Worm (Caenorhabditis elegans) whole organism, mixed stage, embryonic: ENCODE results near the gene F46H5.11.

Source experiments
- M03D4.4 ChIP-seq: sonication (generic microtip); optimal IDR thresholded peaks from 2 replicates; lab custom pipeline; 2017; ENCODE audit warnings: mild to moderate bottlenecking, missing genetic modification characterization, missing compliant biosample characterization
- ceh-83 ChIP-seq: fragments of 200-800 bp; sonication (Bioruptor generic); optimal IDR thresholded peaks from 2 replicates; lab custom pipeline; 2018; ENCODE audit warnings: mild to moderate bottlenecking, missing genetic modification characterization, missing compliant biosample characterization
- ces-1 ChIP-seq: fragments of 150-350 bp; optimal IDR thresholded peaks from 2 replicates; lab custom pipeline; 2014; ENCODE audit warnings: missing biosample characterization, missing genetic modification reagents, missing genetic modification characterization
- flh-1 ChIP-seq: fragments of 200-800 bp; sonication (Bioruptor generic); optimal IDR thresholded peaks from 2 replicates; lab custom pipeline; 2018; ENCODE audit warnings: mild to moderate bottlenecking, missing genetic modification characterization, moderate library complexity, missing compliant biosample characterization
- ham-2 ChIP-seq: fragments of 200-800 bp; sonication (Bioruptor generic); optimal IDR thresholded peaks from 2 replicates; lab custom pipeline; 2018; ENCODE audit warnings: mild to moderate bottlenecking, missing genetic modification characterization, missing compliant biosample characterization
- hlh-1 ChIP-seq: fragments of 150-350 bp; optimal IDR thresholded peaks from 2 replicates; lab custom pipeline; 2014; ENCODE audit warnings: missing biosample characterization, missing genetic modification reagents, missing genetic modification characterization
- mls-2 ChIP-seq: sonication (generic microtip); optimal IDR thresholded peaks from 2 replicates; lab custom pipeline; 2016; ENCODE audit warnings: mild to moderate bottlenecking, missing genetic modification characterization, moderate library complexity, missing compliant biosample characterization
- nhr-76 ChIP-seq: sonication (generic microtip); optimal IDR thresholded peaks from 2 replicates; lab custom pipeline; 2017; ENCODE audit warnings: missing biosample characterization, missing genetic modification characterization
- snpc-4 ChIP-seq: fragments of 150-350 bp; optimal IDR thresholded peaks from 2 replicates; lab custom pipeline; 2014; ENCODE audit warnings: missing biosample characterization, missing genetic modification characterization
- sptf-1 ChIP-seq: sonication (generic microtip); optimal IDR thresholded peaks from 2 replicates; lab custom pipeline; 2017; ENCODE audit warnings: mild to moderate bottlenecking, missing genetic modification characterization, moderate library complexity, missing compliant biosample characterization
- unc-120 ChIP-seq: sonication (generic microtip); optimal IDR thresholded peaks from 2 replicates; lab custom pipeline; 2017; ENCODE audit warnings: missing genetic modification characterization, missing compliant biosample characterization; ENCODE audit not compliant: poor library complexity, severe bottlenecking
- unc-62 ChIP-seq: fragments of 150-350 bp; optimal IDR thresholded peaks from 2 replicates; lab custom pipeline; 2014; ENCODE audit warnings: missing biosample characterization, missing genetic modification reagents, missing genetic modification characterization
- zip-8 ChIP-seq: fragments of 150-350 bp; optimal IDR thresholded peaks from 2 replicates; lab custom pipeline; 2014; ENCODE audit warnings: missing biosample characterization, missing genetic modification characterization

The F46H5.11 gene

ce11 chrX:7225028-7225427, 46.8 kb downstream of the F46H5.11 start:
- TF ChIP-seq nhr-76 (tag; lab: Kevin White, UChicago): no peak
- no peak for TF ChIP-seq snpc-4 (tag; lab: Kevin White, UChicago)
- no peak for TF ChIP-seq flh-1
- TF ChIP-seq unc-120 (tag; lab: Kevin White, UChicago): peak; percentile 9
- peak; percentile 38 for TF ChIP-seq unc-62 (GFP tag; lab: Kevin White, UChicago)
- TF ChIP-seq hlh-1 (tag; lab: Kevin White, UChicago): peak; percentile 98

- TF ChIP-seq M03D4.4 (tag; lab: Kevin White, UChicago) (no peak), ces-1 (GFP tag; lab: Kevin White, UChicago) (peak; percentile 14)
Observed at ce11 chrX:7224510-7224909, 47.4 kb downstream of the F46H5.11 start.

ce11 chrX:7222383-7222782, 49.5 kb downstream of the F46H5.11 start:
- TF ChIP-seq mls-2 (tag; lab: Kevin White, UChicago) (peak; percentile 1), zip-8 (no peak), ceh-83 (GFP tag; lab: Kevin White, UChicago) (no peak), ham-2 (GFP tag; lab: Kevin White, UChicago) (no peak), sptf-1 (no peak)

DNA sequence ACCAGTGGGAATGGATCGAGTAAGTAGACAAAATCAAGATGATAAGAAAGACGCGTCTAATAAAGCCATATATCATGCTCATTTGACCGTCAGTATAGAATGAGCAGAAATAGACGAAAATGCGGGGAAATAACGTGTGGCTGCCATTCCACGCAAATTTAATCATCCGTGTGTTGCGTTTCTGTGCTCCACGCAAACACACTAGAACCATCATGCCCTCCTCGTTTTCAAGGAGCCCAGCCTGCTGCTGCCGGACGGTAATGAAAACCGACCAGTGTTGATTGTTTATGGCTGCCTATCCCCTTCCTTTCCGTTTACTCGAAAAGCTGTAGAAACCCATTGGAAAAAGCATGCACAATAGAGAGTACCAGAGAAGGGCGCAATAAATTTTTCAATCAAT, 51.7 kb downstream of the F46H5.11 start:
- TF ChIP-seq ces-1 (GFP tag; lab: Kevin White, UChicago) (peak; percentile 63), mls-2 (tag; lab: Kevin White, UChicago) (peak; percentile 54), snpc-4 (tag; lab: Kevin White, UChicago) (no peak)
